Worm (Caenorhabditis elegans): ENCODE results near the gene best-14.

DNA sequence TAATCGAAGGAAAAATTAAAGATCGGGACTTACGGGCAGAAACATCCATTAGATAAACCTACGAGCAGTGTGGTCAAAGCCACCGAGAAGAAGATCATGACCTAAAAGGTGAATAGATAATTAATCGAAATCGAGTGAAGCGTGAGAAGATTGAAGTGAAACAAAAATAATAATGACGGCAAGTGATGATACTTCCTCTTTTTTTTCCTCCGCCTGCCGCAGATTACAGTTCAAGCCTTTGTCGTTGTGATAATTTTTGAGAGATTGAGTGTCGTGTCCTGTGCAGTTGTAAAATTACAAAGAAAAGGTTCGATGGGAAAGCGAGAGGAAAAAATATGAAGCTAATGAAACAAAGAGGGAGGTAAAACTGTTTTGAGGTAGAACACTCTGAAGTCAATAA is 34.7 kb downstream of the best-14 start, which contains the start of gene T21C9.9:
- no peak for TF ChIP-seq nhr-77 (tag; optimal IDR thresholded peaks at IDR 0.05)
- TF ChIP-seq hlh-11 (tag; optimal IDR thresholded peaks at IDR 0.05), result no peak
- TF ChIP-seq madf-9 (GFP tag; conservative IDR thresholded peaks at IDR 0.05), result no peak
- no peak for TF ChIP-seq lsy-2 (tag; optimal IDR thresholded peaks at IDR 0.05)
- TF ChIP-seq nhr-25 (tag; optimal IDR thresholded peaks at IDR 0.05; ENCODE audit: borderline replicate concordance, insufficient read depth), result no peak
- no peak for TF ChIP-seq ama-1 (optimal IDR thresholded peaks at IDR 0.05)
- TF ChIP-seq unc-39 (tag; optimal IDR thresholded peaks at IDR 0.05), result no peak

Measured in whole organism, L4 larva.